Fruit fly (Drosophila melanogaster) whole organism, embryonic: ENCODE measurements around the gene CG32075.

Source experiments
- Asciz ChIP-seq: fragments of 200-800 bp; sonication (Bioruptor generic); optimal IDR thresholded peaks from 2 replicates; lab custom pipeline; 2017; ENCODE audit warnings: missing biosample characterization, mild to moderate bottlenecking, missing genetic modification characterization, missing genetic modification reagents
- Atf3 ChIP-seq: fragments of 200-800 bp; sonication (Bioruptor generic); optimal IDR thresholded peaks from 3 replicates; lab custom pipeline; 2016; ENCODE audit warnings: missing biosample characterization, missing genetic modification characterization
- Bdp1 ChIP-seq: fragments of 200-800 bp; sonication (Bioruptor generic); optimal IDR thresholded peaks from 3 replicates; lab custom pipeline; 2016; ENCODE audit warnings: missing biosample characterization, missing genetic modification characterization
- CG12104 ChIP-seq: fragments of 200-800 bp; sonication (Bioruptor generic); optimal IDR thresholded peaks from 3 replicates; lab custom pipeline; 2016; ENCODE audit warnings: missing biosample characterization, missing genetic modification characterization
- CG15479 ChIP-seq: fragments of 200-800 bp; sonication (Bioruptor generic); optimal IDR thresholded peaks from 3 replicates; lab custom pipeline; 2019; ENCODE audit warnings: missing biosample characterization, mild to moderate bottlenecking, missing genetic modification characterization, moderate library complexity
- CG17361 ChIP-seq: fragments of 200-800 bp; sonication (Bioruptor generic); IDR thresholded peaks from 3 replicates; pipeline ENCODE4 v1.3.6; 2022; ENCODE audit warnings: missing biosample characterization, missing genetic modification characterization
- CG1792 ChIP-seq: fragments of 200-800 bp; sonication (Bioruptor generic); optimal IDR thresholded peaks from 2 replicates; lab custom pipeline; 2016; ENCODE audit warnings: missing biosample characterization, missing genetic modification characterization
- CG2199 ChIP-seq: fragments of 200-800 bp; sonication (Bioruptor generic); IDR thresholded peaks from 3 replicates; pipeline ENCODE4 v1.3.6; 2022; ENCODE audit warnings: missing biosample characterization, missing genetic modification characterization
- CG2678 ChIP-seq: fragments of 200-800 bp; sonication (Bioruptor generic); optimal IDR thresholded peaks from 3 replicates; lab custom pipeline; 2019; ENCODE audit warnings: missing biosample characterization, mild to moderate bottlenecking, missing genetic modification characterization, moderate library complexity
- CG2889 ChIP-seq: fragments of 200-800 bp; sonication (Bioruptor generic); IDR thresholded peaks from 3 replicates; pipeline ENCODE4 v1.3.6; 2022; ENCODE audit warnings: missing biosample characterization, missing genetic modification characterization
- CG34376 ChIP-seq: fragments of 200-800 bp; sonication (Bioruptor generic); optimal IDR thresholded peaks from 2 replicates; lab custom pipeline; 2018; ENCODE audit warnings: missing biosample characterization, mild to moderate bottlenecking, missing genetic modification characterization
- CG3838 ChIP-seq: fragments of 200-800 bp; sonication (Bioruptor generic); optimal IDR thresholded peaks from 3 replicates; lab custom pipeline; 2016; ENCODE audit warnings: missing biosample characterization, missing genetic modification characterization
- CG3995 ChIP-seq: fragments of 200-800 bp; sonication (Bioruptor generic); optimal IDR thresholded peaks from 3 replicates; lab custom pipeline; 2016; ENCODE audit warnings: missing biosample characterization, missing genetic modification characterization
- CG4854 ChIP-seq: fragments of 200-800 bp; sonication (Bioruptor generic); optimal IDR thresholded peaks from 2 replicates; lab custom pipeline; 2016; ENCODE audit warnings: missing biosample characterization, missing genetic modification characterization, inconsistent platforms
- CG6689 ChIP-seq: fragments of 200-800 bp; sonication (Bioruptor generic); IDR thresholded peaks from 2 replicates; pipeline ENCODE4 v1.3.6; 2022; ENCODE audit warnings: missing biosample characterization, missing genetic modification characterization
- CrebB ChIP-seq: fragments of 200-800 bp; sonication (Bioruptor generic); optimal IDR thresholded peaks from 3 replicates; lab custom pipeline; 2018; ENCODE audit warnings: missing biosample characterization, mild to moderate bottlenecking, missing genetic modification characterization
- D19A ChIP-seq: fragments of 200-800 bp; optimal IDR thresholded peaks from 3 replicates; lab custom pipeline; 2019; ENCODE audit warnings: missing biosample characterization, mild to moderate bottlenecking, missing genetic modification characterization, moderate library complexity
- E2f1 ChIP-seq: fragments of 200-800 bp; sonication (Bioruptor generic); IDR thresholded peaks from 2 replicates; pipeline ENCODE4 v1.3.6; 2022; ENCODE audit warnings: missing biosample characterization, missing genetic modification characterization
- Fer1 ChIP-seq: fragments of 200-800 bp; sonication (Bioruptor generic); optimal IDR thresholded peaks from 2 replicates; lab custom pipeline; 2017; ENCODE audit warnings: missing biosample characterization, mild to moderate bottlenecking, missing genetic modification characterization
- HLH54F ChIP-seq: fragments of 200-800 bp; sonication (Bioruptor generic); optimal IDR thresholded peaks from 3 replicates; lab custom pipeline; 2016; ENCODE audit warnings: missing biosample characterization, missing genetic modification characterization
- HLHmδ ChIP-seq: fragments of 200-800 bp; sonication (Bioruptor generic); optimal IDR thresholded peaks from 2 replicates; lab custom pipeline; 2018; ENCODE audit warnings: missing biosample characterization, mild to moderate bottlenecking, missing genetic modification characterization, moderate library complexity
- Hey ChIP-seq: fragments of 200-800 bp; sonication (Bioruptor generic); optimal IDR thresholded peaks from 3 replicates; lab custom pipeline; 2018; ENCODE audit warnings: missing biosample characterization, mild to moderate bottlenecking, missing genetic modification characterization
- Hr3 ChIP-seq: fragments of 200-800 bp; sonication (Bioruptor generic); optimal IDR thresholded peaks from 3 replicates; lab custom pipeline; 2016; ENCODE audit warnings: missing biosample characterization, missing genetic modification characterization
- MESR4 ChIP-seq: fragments of 200-800 bp; sonication (Bioruptor generic); optimal IDR thresholded peaks from 2 replicates; lab custom pipeline; 2018; ENCODE audit warnings: missing biosample characterization, mild to moderate bottlenecking, missing genetic modification characterization, moderate library complexity
- Med ChIP-seq: fragments of 200-800 bp; sonication (Bioruptor generic); peaks from one replicate; lab custom pipeline; 2016; ENCODE audit warnings: missing biosample characterization, missing genetic modification characterization, mild to moderate bottlenecking, inconsistent platforms, moderate library complexity
- Pdp1 ChIP-seq, 2 experiments: fragments of 200-800 bp; sonication (Bioruptor generic); optimal IDR thresholded peaks; 3 replicates each; lab custom pipeline; 2016; ENCODE audit warnings: missing biosample characterization in 2 of 2, missing genetic modification characterization in 2 of 2, mild to moderate bottlenecking in 1 of 2, moderate library complexity in 1 of 2
- Ravus ChIP-seq: fragments of 200-800 bp; sonication (Bioruptor generic); IDR thresholded peaks from 2 replicates; pipeline ENCODE4 v1.3.6; 2022; ENCODE audit warnings: missing biosample characterization, missing genetic modification characterization
- Six4 ChIP-seq: fragments of 200-800 bp; sonication (Bioruptor generic); optimal IDR thresholded peaks from 2 replicates; lab custom pipeline; 2016; ENCODE audit warnings: missing biosample characterization, missing genetic modification characterization
- bigmax ChIP-seq: fragments of 200-800 bp; sonication (Bioruptor generic); optimal IDR thresholded peaks from 2 replicates; lab custom pipeline; 2018; ENCODE audit warnings: missing biosample characterization, mild to moderate bottlenecking, missing genetic modification characterization
- chinmo ChIP-seq: fragments of 200-800 bp; sonication (Bioruptor generic); IDR thresholded peaks from 4 replicates; pipeline ENCODE4 v1.3.6; 2022; ENCODE audit warnings: missing biosample characterization, missing genetic modification characterization; ENCODE audit not compliant: partially characterized antibody
- corto ChIP-seq: fragments of 200-800 bp; sonication (Bioruptor generic); optimal IDR thresholded peaks from 2 replicates; lab custom pipeline; 2016; ENCODE audit warnings: missing biosample characterization, mild to moderate bottlenecking, missing genetic modification characterization, moderate library complexity
- dm ChIP-seq: fragments of 200-800 bp; sonication (Bioruptor generic); optimal IDR thresholded peaks from 3 replicates; lab custom pipeline; 2016; ENCODE audit warnings: missing biosample characterization, missing genetic modification characterization
- exex ChIP-seq: fragments of 200-800 bp; sonication (Bioruptor generic); optimal IDR thresholded peaks from 4 replicates; lab custom pipeline; 2018; ENCODE audit warnings: missing biosample characterization, mild to moderate bottlenecking, missing genetic modification characterization, moderate library complexity
- fd3F ChIP-seq: fragments of 200-800 bp; sonication (Bioruptor generic); optimal IDR thresholded peaks from 2 replicates; lab custom pipeline; 2018; ENCODE audit warnings: missing biosample characterization, mild to moderate bottlenecking, missing genetic modification characterization, moderate library complexity
- gcm ChIP-seq: fragments of 200-800 bp; sonication (Bioruptor generic); optimal IDR thresholded peaks from 2 replicates; lab custom pipeline; 2019; ENCODE audit warnings: missing biosample characterization, mild to moderate bottlenecking, missing genetic modification characterization, moderate library complexity
- grau ChIP-seq: fragments of 200-800 bp; optimal IDR thresholded peaks from 3 replicates; lab custom pipeline; 2019; ENCODE audit warnings: missing biosample characterization, mild to moderate bottlenecking, missing genetic modification characterization, moderate library complexity
- gt ChIP-seq: fragments of 200-800 bp; sonication (Bioruptor generic); IDR thresholded peaks from 2 replicates; pipeline ENCODE4 v1.3.6; 2022; ENCODE audit warnings: missing biosample characterization, missing genetic modification characterization
- hth ChIP-seq: fragments of >200 bp; optimal IDR thresholded peaks from 2 replicates; lab custom pipeline; 2017; ENCODE audit warnings: inconsistent platforms
- p53 ChIP-seq: fragments of 200-800 bp; sonication (Bioruptor generic); optimal IDR thresholded peaks from 2 replicates; lab custom pipeline; 2016; ENCODE audit warnings: missing biosample characterization, missing genetic modification characterization
- pb ChIP-seq: fragments of 200-800 bp; sonication (Bioruptor generic); optimal IDR thresholded peaks from 3 replicates; lab custom pipeline; 2016; ENCODE audit warnings: missing biosample characterization, missing genetic modification characterization
- peb ChIP-seq: fragments of 200-800 bp; sonication (Bioruptor generic); IDR thresholded peaks from 2 replicates; pipeline ENCODE4 v1.3.6; 2022; ENCODE audit warnings: missing biosample characterization, missing genetic modification characterization
- repo ChIP-seq: fragments of 200-800 bp; sonication (Bioruptor generic); optimal IDR thresholded peaks from 2 replicates; lab custom pipeline; 2016; ENCODE audit warnings: missing biosample characterization, missing genetic modification characterization
- sens ChIP-seq: fragments of 200-800 bp; sonication (Bioruptor generic); peaks from one replicate; lab custom pipeline; 2016; ENCODE audit warnings: missing biosample characterization, missing genetic modification characterization
- so ChIP-seq: fragments of 200-800 bp; sonication (Bioruptor generic); IDR thresholded peaks from 3 replicates; pipeline ENCODE4 v1.3.6; 2022; ENCODE audit warnings: missing biosample characterization, missing genetic modification characterization
- sob ChIP-seq: fragments of 200-800 bp; sonication (Bioruptor generic); IDR thresholded peaks from 2 replicates; pipeline ENCODE4 v1.3.6; 2022; ENCODE audit warnings: missing biosample characterization, missing genetic modification characterization
- tup ChIP-seq: fragments of 200-800 bp; sonication (Bioruptor generic); optimal IDR thresholded peaks from 2 replicates; lab custom pipeline; 2016; ENCODE audit warnings: missing biosample characterization, mild to moderate bottlenecking, missing genetic modification characterization, moderate library complexity
- twi ChIP-seq: fragments of 200-800 bp; optimal IDR thresholded peaks from 2 replicates; lab custom pipeline; 2019; ENCODE audit warnings: missing biosample characterization, mild to moderate bottlenecking, missing genetic modification characterization, moderate library complexity
- usp ChIP-seq: fragments of >200 bp; optimal IDR thresholded peaks from 2 replicates; lab custom pipeline; 2017; ENCODE audit warnings: missing biosample characterization, missing genetic modification characterization
- vnd ChIP-seq: fragments of 200-800 bp; sonication (Bioruptor generic); IDR thresholded peaks from 3 replicates; pipeline ENCODE4 v1.3.6; 2022; ENCODE audit warnings: missing biosample characterization, missing genetic modification characterization; ENCODE audit not compliant: partially characterized antibody
- wek ChIP-seq: fragments of 200-800 bp; sonication (Bioruptor generic); optimal IDR thresholded peaks from 3 replicates; lab custom pipeline; 2018; ENCODE audit warnings: missing biosample characterization, mild to moderate bottlenecking, missing genetic modification characterization, moderate library complexity
- zen2 ChIP-seq: fragments of 200-800 bp; sonication (Bioruptor generic); IDR thresholded peaks from 3 replicates; pipeline ENCODE4 v1.3.6; 2022; ENCODE audit warnings: missing biosample characterization, missing genetic modification characterization; ENCODE audit not compliant: partially characterized antibody
- zfh1 ChIP-seq: fragments of 200-800 bp; sonication (Bioruptor generic); IDR thresholded peaks from 3 replicates; pipeline ENCODE4 v1.3.6; 2022; ENCODE audit warnings: missing biosample characterization, missing genetic modification characterization

The CG32075 gene

DNA sequence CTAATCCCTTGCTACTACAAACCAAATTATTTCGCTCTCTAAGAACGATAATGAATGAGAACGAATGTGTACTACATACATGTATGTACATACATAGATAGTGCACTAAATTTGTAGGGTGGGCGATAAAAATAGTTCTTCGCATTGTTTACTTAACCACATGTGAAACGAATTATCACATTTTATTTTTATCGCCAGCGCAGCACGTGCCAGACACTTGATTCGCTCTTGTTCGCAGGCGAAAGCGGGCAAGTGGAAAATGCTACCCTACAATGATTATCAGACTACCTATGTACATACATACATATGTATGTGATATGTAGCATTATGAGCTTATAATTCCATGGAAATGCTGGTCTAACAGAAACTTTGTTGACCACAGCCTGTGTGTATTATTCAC is 21.1 kb upstream of the CG32075 start (continued):
- TF ChIP-seq HLH54F (GFP tag; lab: Kevin White, UChicago) (no peak), Ravus (GFP tag; lab: Robert Waterston, UW) (no peak), CG15479 (peak; percentile 48), CG17361 (no peak), Hey (tag; lab: Kevin White, UChicago) (peak; percentile 99), Fer1 (GFP tag; lab: Kevin White, UChicago) (peak; percentile 43), sob (GFP tag; lab: Robert Waterston, UW) (no peak), fd3F (GFP tag; lab: Kevin White, UChicago) (peak; percentile 4), CG3838 (GFP tag; lab: Kevin White, UChicago) (no peak), gcm (no peak), CG2199 (GFP tag; lab: Robert Waterston, UW) (0 out of 3 replicates have a peak, but pooled peaks have one; percentile 23), so (GFP tag; lab: Robert Waterston, UW) (0 out of 3 replicates have a peak, but pooled peaks have one; percentile 31), usp (GFP tag; lab: Kevin White, UChicago) (no peak), CG2889 (GFP tag; lab: Robert Waterston, UW) (no peak), CG34376 (GFP tag; lab: Kevin White, UChicago) (peak; percentile 42), CG3995 (GFP tag; lab: Kevin White, UChicago) (no peak), peb (GFP tag; lab: Robert Waterston, UW) (no peak), corto (GFP tag; lab: Kevin White, UChicago) (no peak), Med (peak; percentile 54), Pdp1 (GFP tag; optimal IDR thresholded peaks at IDR 0.05; lab: Kevin White, UChicago) (peak in 1 of 2 experiments; percentile 38), CG1792 (GFP tag; lab: Kevin White, UChicago) (no peak), E2f1 (GFP tag; lab: Robert Waterston, UW) (no peak), gt (no peak), dm (GFP tag; lab: Kevin White, UChicago) (peak; percentile 29), chinmo (GFP tag; lab: Robert Waterston, UW) (0 out of 4 replicates have a peak, but pooled peaks have one; percentile 46), twi (tag; lab: Kevin White, UChicago) (peak; percentile 80), CG12104 (GFP tag; lab: Kevin White, UChicago) (no peak), hth (lab: Kevin White, UChicago) (no peak), grau (tag; lab: Kevin White, UChicago) (peak; percentile 0), bigmax (GFP tag; lab: Kevin White, UChicago) (peak; percentile 63), HLHmδ (GFP tag; lab: Kevin White, UChicago) (peak; percentile 28), pb (GFP tag; lab: Kevin White, UChicago) (no peak), D19A (tag; lab: Kevin White, UChicago) (no peak), MESR4 (GFP tag; lab: Kevin White, UChicago) (no peak), CG2678 (tag; lab: Kevin White, UChicago) (peak; percentile 4), sens (GFP tag; lab: Kevin White, UChicago) (peak; percentile 59), Atf3 (GFP tag; lab: Kevin White, UChicago) (no peak), exex (tag; lab: Kevin White, UChicago) (peak; percentile 54), vnd (GFP tag; lab: Robert Waterston, UW) (no peak), wek (peak; percentile 28), zen2 (GFP tag; lab: Robert Waterston, UW) (no peak), CG4854 (no peak), repo (GFP tag; lab: Kevin White, UChicago) (no peak), Bdp1 (no peak), Asciz (GFP tag; lab: Kevin White, UChicago) (peak; percentile 26), CG6689 (GFP tag; lab: Robert Waterston, UW) (peak; percentile 54; the same call in 1 of the 2 replicates), Hr3 (GFP tag; lab: Kevin White, UChicago) (no peak), tup (GFP tag; lab: Kevin White, UChicago) (no peak), CrebB (tag; lab: Kevin White, UChicago) (no peak), p53 (GFP tag; lab: Kevin White, UChicago) (no peak), Six4 (GFP tag; lab: Kevin White, UChicago) (no peak), zfh1 (GFP tag; lab: Robert Waterston, UW) (no peak)
